Fruit fly (Drosophila melanogaster): ENCODE data around the gene osa.

osa gene

DNA sequence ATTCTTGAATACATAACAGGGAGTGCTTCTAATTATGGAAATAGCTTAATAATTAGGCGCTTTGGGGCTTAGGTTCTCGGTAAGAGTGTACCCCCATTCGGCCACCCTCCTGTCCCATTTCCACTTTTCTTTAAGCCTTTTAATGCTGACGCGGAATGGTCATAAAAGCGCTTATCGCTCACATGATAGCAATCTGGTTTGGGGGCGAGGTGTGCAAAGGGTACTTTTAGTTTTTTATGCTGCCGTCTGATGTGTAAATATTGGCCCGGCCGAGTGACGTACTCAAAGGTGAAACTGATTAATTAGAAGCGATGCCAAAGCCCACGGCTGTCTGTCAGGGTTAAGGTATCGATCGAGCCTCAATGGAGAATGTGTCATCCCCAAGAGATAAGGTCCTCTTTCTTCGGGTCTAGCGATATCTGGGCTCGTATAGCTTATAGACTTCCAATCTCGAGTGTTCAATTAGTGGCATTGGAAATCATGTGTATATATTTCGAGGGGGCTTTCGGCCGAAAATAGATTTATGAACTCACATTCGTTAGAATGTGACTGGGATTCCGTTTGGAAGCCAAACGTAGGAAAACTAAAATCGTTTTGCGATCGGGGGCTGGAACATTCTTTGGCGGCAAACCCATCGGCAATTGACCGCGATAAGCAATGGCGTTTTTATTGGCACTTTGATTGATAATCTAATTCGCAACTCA, 41.8 kb upstream of the osa start (continued):
- TF ChIP-seq CG14710 (tag; optimal IDR thresholded peaks at IDR 0.05) (no peak), chinmo (GFP tag; IDR thresholded peaks at IDR 0.05; ENCODE audit: partially characterized antibody) (no peak), CG9797 (GFP tag; optimal IDR thresholded peaks at IDR 0.05) (no peak), mam (GFP tag; optimal IDR thresholded peaks at IDR 0.05) (no peak), CG4404 (GFP tag; IDR thresholded peaks at IDR 0.05) (no peak), Taf1 (GFP tag; IDR thresholded peaks at IDR 0.05) (no peak), CG3281 (GFP tag; optimal IDR thresholded peaks at IDR 0.05) (peak; percentile 27), Fer1 (GFP tag; optimal IDR thresholded peaks at IDR 0.05) (peak; percentile 39), MBD-R2 (GFP tag; IDR thresholded peaks at IDR 0.05) (no peak)

DNA sequence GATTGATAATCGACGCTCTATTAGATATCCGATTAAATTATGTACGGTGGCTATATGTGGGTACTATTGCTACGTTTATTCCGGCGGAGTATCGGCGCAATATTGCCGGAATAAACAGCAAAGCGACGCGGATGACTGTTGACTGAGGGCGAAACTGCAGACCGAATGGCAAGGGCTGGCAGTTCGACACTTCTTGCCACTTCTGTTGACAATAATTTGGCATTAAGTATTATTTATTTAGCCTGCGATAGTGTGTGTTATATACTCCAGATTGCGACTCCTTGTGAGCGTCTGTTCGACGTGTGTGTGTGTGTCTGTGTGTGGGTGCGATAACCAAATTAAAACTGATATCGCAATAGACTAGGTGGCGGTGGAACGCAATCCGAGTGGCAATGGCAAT, 40.8 kb upstream of the osa start:
- TF ChIP-seq sug (tag; optimal IDR thresholded peaks at IDR 0.05) (peak; percentile 55), Fer1 (GFP tag; optimal IDR thresholded peaks at IDR 0.05) (peak; percentile 2), Antp (GFP tag; optimal IDR thresholded peaks at IDR 0.05) (no peak), ttk (GFP tag; IDR thresholded peaks at IDR 0.05) (no peak), D19B (GFP tag; optimal IDR thresholded peaks at IDR 0.05) (no peak), CG8290 (GFP tag; optimal IDR thresholded peaks at IDR 0.05) (no peak), CG8290 (tag; optimal IDR thresholded peaks at IDR 0.05) (peak in 1 of 2 experiments; percentile 5), CG14014 (GFP tag; IDR thresholded peaks at IDR 0.05) (no peak), usp (GFP tag; optimal IDR thresholded peaks at IDR 0.05) (no peak), cg (GFP tag; optimal IDR thresholded peaks at IDR 0.05) (peak; percentile 11), CG12659 (GFP tag; optimal IDR thresholded peaks at IDR 0.05) (no peak), CG4328 (GFP tag; optimal IDR thresholded peaks at IDR 0.05) (no peak), CG15696 (tag; optimal IDR thresholded peaks at IDR 0.05) (no peak), GATAe (GFP tag; conservative IDR thresholded peaks at IDR 0.05) (peak; percentile 63), cwo (GFP tag; optimal IDR thresholded peaks at IDR 0.05) (peak; percentile 43), Nf-YC (tag; optimal IDR thresholded peaks at IDR 0.05) (no peak), ssp (GFP tag; IDR thresholded peaks at IDR 0.05) (no peak), exex (tag; optimal IDR thresholded peaks at IDR 0.05) (peak; percentile 93), lab (GFP tag; optimal IDR thresholded peaks at IDR 0.05) (peak; percentile 28), CG10431 (GFP tag; optimal IDR thresholded peaks at IDR 0.05) (no peak), CG6272 (GFP tag; IDR thresholded peaks at IDR 0.05) (no peak), Atf-2 (GFP tag; optimal IDR thresholded peaks at IDR 0.05) (no peak), CG32532 (GFP tag; IDR thresholded peaks at IDR 0.05) (no peak), MESR4 (GFP tag; optimal IDR thresholded peaks at IDR 0.05) (no peak)

DNA sequence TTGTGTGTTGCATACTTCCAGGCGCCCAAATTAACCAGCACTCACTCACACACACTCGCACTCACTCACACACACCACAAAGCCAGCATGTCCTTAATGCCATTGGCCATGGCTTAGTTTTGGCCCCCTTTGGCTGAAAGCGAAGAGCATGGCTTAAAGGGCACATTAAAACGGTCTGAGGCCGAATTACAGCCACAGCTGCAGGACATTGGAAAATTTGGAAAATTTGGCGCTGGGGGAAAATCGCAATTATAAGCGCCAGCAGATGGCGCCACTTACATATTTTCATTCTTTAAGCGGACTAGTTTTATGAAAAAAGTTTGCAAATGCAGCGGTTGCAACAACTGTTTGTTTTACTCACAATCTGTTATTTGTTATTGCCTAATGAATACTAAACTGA, 24.4 kb upstream of the osa start:
- TF ChIP-seq zen (tag; optimal IDR thresholded peaks at IDR 0.05), result peak; percentile 9
- TF ChIP-seq cg (GFP tag; optimal IDR thresholded peaks at IDR 0.05), result peak; percentile 26
- peak; percentile 28 for TF ChIP-seq Med (GFP tag)
- TF ChIP-seq phol (tag; optimal IDR thresholded peaks at IDR 0.05), result no peak
- TF ChIP-seq gcm2 (GFP tag; optimal IDR thresholded peaks at IDR 0.05), result no peak
- peak; percentile 75 for TF ChIP-seq CTCF (GFP tag; optimal IDR thresholded peaks at IDR 0.05)
- peak; percentile 19 for TF ChIP-seq Ets65A (GFP tag)
